Worm (Caenorhabditis elegans) whole organism, L3 larva: ENCODE measurements around the gene yap-1.
A peak's percentile ranks its signal among the peaks of the same experiment; 100 is the strongest.

Experiments
- R02D3.7 ChIP-seq: fragments of 150-350 bp; optimal IDR thresholded peaks from 2 replicates; lab custom pipeline; 2014; ENCODE audit warnings: missing biosample characterization, missing genetic modification characterization
- ZK546.5 ChIP-seq: sonication (generic microtip); optimal IDR thresholded peaks from 2 replicates; lab custom pipeline; 2017; ENCODE audit warnings: missing biosample characterization, missing genetic modification characterization
- aly-2 ChIP-seq: fragments of 150-350 bp; optimal IDR thresholded peaks from 2 replicates; lab custom pipeline; 2014; ENCODE audit warnings: missing biosample characterization, missing genetic modification characterization
- ama-1 ChIP-seq: fragments of 150-350 bp; optimal IDR thresholded peaks from 2 replicates; lab custom pipeline; 2018
- ceh-16 ChIP-seq: sonication (generic microtip); optimal IDR thresholded peaks from 2 replicates; lab custom pipeline; 2017; ENCODE audit warnings: missing biosample characterization, missing genetic modification characterization
- ceh-28 ChIP-seq: fragments of 150-350 bp; optimal IDR thresholded peaks from 2 replicates; lab custom pipeline; 2014; ENCODE audit warnings: missing biosample characterization, missing genetic modification reagents, missing genetic modification characterization
- ceh-82 ChIP-seq: fragments of 150-350 bp; optimal IDR thresholded peaks from 2 replicates; lab custom pipeline; 2014; ENCODE audit warnings: missing biosample characterization, missing genetic modification characterization
- ceh-9 ChIP-seq: sonication (generic microtip); optimal IDR thresholded peaks from 2 replicates; lab custom pipeline; 2018; ENCODE audit warnings: missing biosample characterization, missing genetic modification characterization
- egl-27 ChIP-seq: sonication (generic microtip); optimal IDR thresholded peaks from 4 replicates; lab custom pipeline; 2017; ENCODE audit warnings: missing biosample characterization, missing genetic modification reagents, missing genetic modification characterization
- egl-5 ChIP-seq: fragments of 150-350 bp; optimal IDR thresholded peaks from 2 replicates; lab custom pipeline; 2017; ENCODE audit warnings: missing biosample characterization, missing genetic modification reagents, missing genetic modification characterization, inconsistent platforms
- elt-1 ChIP-seq: fragments of 150-350 bp; optimal IDR thresholded peaks from 2 replicates; lab custom pipeline; 2014; ENCODE audit warnings: missing biosample characterization, missing genetic modification characterization
- elt-2 ChIP-seq: sonication (generic microtip); optimal IDR thresholded peaks from 2 replicates; lab custom pipeline; 2016; ENCODE audit warnings: missing genetic modification reagents, mild to moderate bottlenecking, missing genetic modification characterization, missing compliant biosample characterization
- elt-3 ChIP-seq, 3 experiments: fragments of 150-350 bp in 1 of 3; sonication (generic microtip) in 2 of 3; optimal IDR thresholded peaks; 2 replicates in 2 of 3; 4 replicates in 1 of 3; lab custom pipeline; 2014 to 2017; ENCODE audit warnings: missing biosample characterization in 3 of 3, missing genetic modification characterization in 3 of 3
- eor-1 ChIP-seq, 2 experiments: fragments of 150-350 bp; optimal IDR thresholded peaks; 2 replicates each; lab custom pipeline; 2014 to 2018; ENCODE audit warnings: missing biosample characterization in 2 of 2, missing genetic modification characterization in 2 of 2
- fkh-10 ChIP-seq: sonication (generic microtip); optimal IDR thresholded peaks from 2 replicates; lab custom pipeline; 2017; ENCODE audit warnings: missing biosample characterization, missing genetic modification reagents, missing genetic modification characterization
- fkh-2 ChIP-seq: fragments of 150-350 bp; optimal IDR thresholded peaks from 2 replicates; lab custom pipeline; 2014; ENCODE audit warnings: missing biosample characterization, missing genetic modification reagents, missing genetic modification characterization
- hmg-11 ChIP-seq: sonication (generic microtip); optimal IDR thresholded peaks from 2 replicates; lab custom pipeline; 2016; ENCODE audit warnings: missing genetic modification characterization, missing compliant biosample characterization
- jun-1 ChIP-seq: fragments of 150-350 bp; optimal IDR thresholded peaks from 2 replicates; lab custom pipeline; 2014; ENCODE audit warnings: missing biosample characterization, missing genetic modification reagents, missing genetic modification characterization
- lin-15B ChIP-seq: fragments of 150-350 bp; optimal IDR thresholded peaks from 2 replicates; lab custom pipeline; 2014; ENCODE audit warnings: missing biosample characterization, missing genetic modification characterization
- lsy-12 ChIP-seq: sonication (generic microtip); optimal IDR thresholded peaks from 2 replicates; lab custom pipeline; 2016; ENCODE audit warnings: mild to moderate bottlenecking, missing genetic modification characterization, missing compliant biosample characterization
- mml-1 ChIP-seq: fragments of 150-350 bp; sonication (generic microtip); optimal IDR thresholded peaks from 3 replicates; lab custom pipeline; 2014; ENCODE audit warnings: missing biosample characterization, missing genetic modification characterization
- nfya-1 ChIP-seq: sonication (generic microtip); optimal IDR thresholded peaks from 2 replicates; lab custom pipeline; 2017; ENCODE audit warnings: missing genetic modification characterization, mild to moderate bottlenecking, missing compliant biosample characterization, antibody characterized with exemption, moderate library complexity; ENCODE audit not compliant: insufficient read depth
- nhr-11 ChIP-seq: fragments of 150-350 bp; optimal IDR thresholded peaks from 2 replicates; lab custom pipeline; 2014; ENCODE audit warnings: missing biosample characterization, missing genetic modification characterization
- nhr-12 ChIP-seq: fragments of 150-350 bp; optimal IDR thresholded peaks from 2 replicates; lab custom pipeline; 2014; ENCODE audit warnings: missing biosample characterization, missing genetic modification characterization
- nhr-23 ChIP-seq: fragments of 150-350 bp; optimal IDR thresholded peaks from 2 replicates; lab custom pipeline; 2014; ENCODE audit warnings: missing biosample characterization, missing genetic modification reagents, missing genetic modification characterization
- nhr-237 ChIP-seq: fragments of 150-350 bp; optimal IDR thresholded peaks from 2 replicates; lab custom pipeline; 2014; ENCODE audit warnings: missing biosample characterization, missing genetic modification characterization
- nhr-25 ChIP-seq: sonication (generic microtip); optimal IDR thresholded peaks from 2 replicates; lab custom pipeline; 2017; ENCODE audit warnings: missing biosample characterization, missing genetic modification characterization
- nhr-43 ChIP-seq: sonication (generic microtip); optimal IDR thresholded peaks from 2 replicates; lab custom pipeline; 2016; ENCODE audit warnings: mild to moderate bottlenecking, missing genetic modification characterization, missing compliant biosample characterization; ENCODE audit not compliant: poor library complexity, severe bottlenecking
- nhr-67 ChIP-seq: fragments of 150-350 bp; optimal IDR thresholded peaks from 2 replicates; lab custom pipeline; 2014; ENCODE audit warnings: missing biosample characterization, missing genetic modification characterization
- pha-4 ChIP-seq: fragments of 150-350 bp; optimal IDR thresholded peaks from 2 replicates; lab custom pipeline; 2014; ENCODE audit warnings: missing biosample characterization, missing genetic modification reagents, missing genetic modification characterization
- pqm-1 ChIP-seq: fragments of 150-350 bp; optimal IDR thresholded peaks from 2 replicates; lab custom pipeline; 2017; ENCODE audit warnings: missing biosample characterization, missing genetic modification characterization, inconsistent platforms
- sea-2 ChIP-seq: fragments of 150-350 bp; sonication (generic microtip); optimal IDR thresholded peaks from 4 replicates; lab custom pipeline; 2014; ENCODE audit warnings: missing biosample characterization, missing genetic modification reagents, missing genetic modification characterization
- snpc-4 ChIP-seq: fragments of 150-350 bp; optimal IDR thresholded peaks from 2 replicates; lab custom pipeline; 2014; ENCODE audit warnings: missing biosample characterization, missing genetic modification characterization
- tbx-2 ChIP-seq: sonication (generic microtip); optimal IDR thresholded peaks from 2 replicates; lab custom pipeline; 2016; ENCODE audit warnings: mild to moderate bottlenecking, missing genetic modification characterization, missing compliant biosample characterization
- zag-1 ChIP-seq: fragments of 150-350 bp; optimal IDR thresholded peaks from 2 replicates; lab custom pipeline; 2014; ENCODE audit warnings: missing biosample characterization, missing genetic modification characterization
- ztf-11 ChIP-seq: fragments of 150-350 bp; optimal IDR thresholded peaks from 2 replicates; lab custom pipeline; 2014; ENCODE audit warnings: missing biosample characterization, missing genetic modification characterization

Gene yap-1

ce11 chrX:10691643-10692042 is at the start of gene yap-1:
TSS of gene yap-1 (plus strand) at chrX:10691943.
- TF ChIP-seq mml-1 (tag; lab: Kevin White, UChicago) (no peak), eor-1 (tag; optimal IDR thresholded peaks at IDR 0.05; lab: Kevin White, UChicago) (no peak), nhr-43 (tag; lab: Kevin White, UChicago) (no peak), ama-1 (lab: Kevin White, UChicago) (no peak), aly-2 (tag; lab: Kevin White, UChicago) (no peak), elt-1 (tag; lab: Kevin White, UChicago) (no peak), lsy-12 (no peak), ZK546.5 (tag; lab: Kevin White, UChicago) (no peak), nhr-11 (tag; lab: Kevin White, UChicago) (no peak), elt-3 (tag; optimal IDR thresholded peaks at IDR 0.05; lab: Kevin White, UChicago) (no peak), hmg-11 (tag; lab: Kevin White, UChicago) (no peak), lin-15B (no peak), ceh-82 (tag; lab: Kevin White, UChicago) (no peak), fkh-2 (tag; lab: Kevin White, UChicago) (no peak)
- TF ChIP-seq, all 47 proteins: peak for 0

ce11 chrX:10645148-10645547 is 46.6 kb upstream of the yap-1 start:
- peak; percentile 43 for TF ChIP-seq nhr-25
- peak; percentile 8 for TF ChIP-seq pqm-1
- no peak for TF ChIP-seq R02D3.7 (tag; lab: Kevin White, UChicago)
- TF ChIP-seq elt-2 (tag; lab: Kevin White, UChicago): peak; percentile 49
- no peak for TF ChIP-seq jun-1 (tag; lab: Kevin White, UChicago)
- TF ChIP-seq nhr-43 (tag; lab: Kevin White, UChicago): no peak
- TF ChIP-seq egl-27 (tag; lab: Kevin White, UChicago): no peak
- no peak for TF ChIP-seq tbx-2
- TF ChIP-seq nhr-23 (tag; lab: Kevin White, UChicago): peak; percentile 4

ce11 chrX:10647590-10648105 is 44.1 kb upstream of the yap-1 start:
- TF ChIP-seq ceh-82 (tag; lab: Kevin White, UChicago): no peak
- TF ChIP-seq tbx-2: no peak
- TF ChIP-seq zag-1: no peak
- TF ChIP-seq pha-4 (tag; lab: Kevin White, UChicago): no peak
- no peak for TF ChIP-seq hmg-11 (tag; lab: Kevin White, UChicago)
- TF ChIP-seq jun-1 (tag; lab: Kevin White, UChicago): no peak
- no peak for TF ChIP-seq eor-1 (tag; optimal IDR thresholded peaks at IDR 0.05; lab: Kevin White, UChicago)
- TF ChIP-seq nhr-67 (tag; lab: Kevin White, UChicago): no peak
- TF ChIP-seq sea-2: no peak
- TF ChIP-seq nhr-23 (tag; lab: Kevin White, UChicago): peak; percentile 63
- TF ChIP-seq lin-15B: no peak
- no peak for TF ChIP-seq fkh-10 (GFP tag; lab: Kevin White, UChicago)
- no peak for TF ChIP-seq nhr-12 (tag; lab: Kevin White, UChicago)
- TF ChIP-seq snpc-4 (tag; lab: Kevin White, UChicago): no peak
- TF ChIP-seq ama-1 (lab: Kevin White, UChicago): no peak
- TF ChIP-seq nhr-237: no peak
- peak; percentile 3 for TF ChIP-seq nfya-1
- TF ChIP-seq pqm-1: no peak
- peak; percentile 39 for TF ChIP-seq lsy-12
- no peak for TF ChIP-seq ztf-11 (tag; lab: Kevin White, UChicago)
- TF ChIP-seq ceh-28 (tag; lab: Kevin White, UChicago): peak; percentile 26
- no peak for TF ChIP-seq ceh-16 (tag; lab: Kevin White, UChicago)
- TF ChIP-seq nhr-25: peak; percentile 82
- no peak for TF ChIP-seq ceh-9 (tag; lab: Kevin White, UChicago)

ce11 chrX:10650103-10650502 is 41.6 kb upstream of the yap-1 start:
- TF ChIP-seq elt-2 (tag; lab: Kevin White, UChicago) (peak; percentile 49), egl-5 (tag; lab: Kevin White, UChicago) (no peak)
